Fruit fly (Drosophila melanogaster): Measurements from ENCODE around the gene t.

- TF ChIP-seq usp (GFP tag; optimal IDR thresholded peaks at IDR 0.05) (no peak), pan (optimal IDR thresholded peaks at IDR 0.05) (no peak)
Observed at dm6 chrX:9247171-9247783, 24.2 kb upstream of the t start, which contains the start of the genes amx and Dsor1.
